Worm (Caenorhabditis elegans): ENCODE data around the gene C04E7.5.

Gene C04E7.5

ce11 chrX:382692-383091 is 22.1 kb downstream of the C04E7.5 start, which contains the start of gene ife-2:
Gene ife-2, minus strand, starts transcription at chrX:382709.
- TF ChIP-seq ceh-88 (GFP tag; IDR thresholded peaks at IDR 0.05) (peak; percentile 47; the same call in 1 of the 2 replicates), nhr-20 (tag; optimal IDR thresholded peaks at IDR 0.05) (peak; percentile 81), rnt-1 (tag; optimal IDR thresholded peaks at IDR 0.05) (peak; percentile 60), dpl-1 (GFP tag; optimal IDR thresholded peaks at IDR 0.05) (peak; percentile 55 to 78 (median 76)), mef-2 (tag; optimal IDR thresholded peaks at IDR 0.05) (peak; percentile 45), nhr-90 (tag; optimal IDR thresholded peaks at IDR 0.05; ENCODE audit: poor library complexity) (peak; percentile 75), ces-1 (GFP tag; optimal IDR thresholded peaks at IDR 0.05) (no peak), C34B4.2 (tag; optimal IDR thresholded peaks at IDR 0.05) (no peak), mep-1 (tag; optimal IDR thresholded peaks at IDR 0.05) (peak; percentile 90), mdl-1 (tag; optimal IDR thresholded peaks at IDR 0.05) (peak in 1 of 2 experiments; percentile 71), ceh-8 (GFP tag; optimal IDR thresholded peaks at IDR 0.05) (no peak), nhr-85 (tag) (peak; percentile 74), unc-30 (tag; optimal IDR thresholded peaks at IDR 0.05) (no peak), nhr-71 (tag; optimal IDR thresholded peaks at IDR 0.05) (peak; percentile 77), blmp-1 (tag; optimal IDR thresholded peaks at IDR 0.05) (peak; percentile 61), nhr-19 (GFP tag; conservative IDR thresholded peaks at IDR 0.05) (peak; percentile 64), elt-3 (tag; optimal IDR thresholded peaks at IDR 0.05) (peak in 1 of 6 experiments; percentile 47), lin-35 (GFP tag; optimal IDR thresholded peaks at IDR 0.05) (peak; percentile 69 to 83), dsc-1 (tag; optimal IDR thresholded peaks at IDR 0.05) (peak; percentile 34), swsn-7 (tag; optimal IDR thresholded peaks at IDR 0.05) (peak; percentile 74), lir-3 (tag; optimal IDR thresholded peaks at IDR 0.05; ENCODE audit: poor library complexity) (peak; percentile 63), aha-1 (tag; optimal IDR thresholded peaks at IDR 0.05) (no peak), efl-1 (optimal IDR thresholded peaks at IDR 0.05) (peak; percentile 52 to 58), efl-1 (GFP tag; optimal IDR thresholded peaks at IDR 0.05 in 1 of 2) (peak; percentile 51 to 94), ceh-82 (tag; optimal IDR thresholded peaks at IDR 0.05) (peak; percentile 21 to 65 (median 40)), ceh-63 (GFP tag; optimal IDR thresholded peaks at IDR 0.05) (no peak), fkh-8 (tag; optimal IDR thresholded peaks at IDR 0.05) (peak; percentile 19), C04F5.9 (tag; optimal IDR thresholded peaks at IDR 0.05) (peak; percentile 10), grh-1 (GFP tag; IDR thresholded peaks at IDR 0.05) (0 out of 2 replicates have a peak, but pooled peaks have one; percentile 10), egl-13 (tag; optimal IDR thresholded peaks at IDR 0.05) (peak; percentile 38), snpc-4 (tag; optimal IDR thresholded peaks at IDR 0.05) (peak; percentile 6), aly-2 (tag; optimal IDR thresholded peaks at IDR 0.05) (no peak), nhr-11 (tag; optimal IDR thresholded peaks at IDR 0.05) (no peak), zip-4 (GFP tag; optimal IDR thresholded peaks at IDR 0.05) (peak; percentile 7), lsy-2 (tag; optimal IDR thresholded peaks at IDR 0.05) (peak; percentile 70 to 75), jun-1 (tag; optimal IDR thresholded peaks at IDR 0.05) (peak; percentile 54), hlh-17 (GFP tag; optimal IDR thresholded peaks at IDR 0.05; ENCODE audit: borderline replicate concordance) (no peak), F16B12.6 (tag; optimal IDR thresholded peaks at IDR 0.05) (peak; percentile 96), hlh-4 (tag; optimal IDR thresholded peaks at IDR 0.05) (no peak), egl-27 (tag; optimal IDR thresholded peaks at IDR 0.05) (no peak), nhr-77 (tag; optimal IDR thresholded peaks at IDR 0.05) (peak; percentile 7), fkh-4 (tag; optimal IDR thresholded peaks at IDR 0.05; ENCODE audit: borderline replicate concordance) (no peak), ets-5 (GFP tag; IDR thresholded peaks at IDR 0.05) (no peak), skn-1 (tag; optimal IDR thresholded peaks at IDR 0.05) (peak; percentile 85), elt-2 (tag; optimal IDR thresholded peaks at IDR 0.05) (peak; percentile 26), fos-1 (tag; optimal IDR thresholded peaks at IDR 0.05) (peak; percentile 5), nhr-237 (tag; optimal IDR thresholded peaks at IDR 0.05) (no peak), nhr-76 (tag; optimal IDR thresholded peaks at IDR 0.05) (no peak), nhr-47 (tag; optimal IDR thresholded peaks at IDR 0.05) (peak; percentile 76), sup-37 (GFP tag; optimal IDR thresholded peaks at IDR 0.05) (peak; percentile 44), tbx-2 (tag; optimal IDR thresholded peaks at IDR 0.05) (peak; percentile 74), xbp-1 (tag; optimal IDR thresholded peaks at IDR 0.05) (peak; percentile 69), unc-86 (tag; optimal IDR thresholded peaks at IDR 0.05) (peak; percentile 50)

Measured in whole organism, L1 larva.